Worm (Caenorhabditis elegans) whole organism, L2 larva: Measurements from ENCODE around the gene pole-4.

Source experiments
- lin-11 ChIP-seq: fragments of 150-350 bp; sonication (generic microtip); optimal IDR thresholded peaks from 2 replicates; lab custom pipeline; 2014; ENCODE audit warnings: missing biosample characterization, missing genetic modification characterization, inconsistent platforms, mixed read lengths
- nhr-6 ChIP-seq: fragments of 150-350 bp; optimal IDR thresholded peaks from 2 replicates; lab custom pipeline; 2014; ENCODE audit warnings: missing biosample characterization, missing genetic modification characterization
- skn-1 ChIP-seq: sonication (generic microtip); optimal IDR thresholded peaks from 2 replicates; lab custom pipeline; 2017; ENCODE audit warnings: missing biosample characterization, missing genetic modification characterization
- zag-1 ChIP-seq: fragments of 150-350 bp; optimal IDR thresholded peaks from 2 replicates; lab custom pipeline; 2014; ENCODE audit warnings: missing biosample characterization, missing genetic modification characterization
- ztf-4 ChIP-seq: fragments of 150-350 bp; optimal IDR thresholded peaks from 2 replicates; lab custom pipeline; 2014; ENCODE audit warnings: missing biosample characterization, missing genetic modification characterization

DNA sequence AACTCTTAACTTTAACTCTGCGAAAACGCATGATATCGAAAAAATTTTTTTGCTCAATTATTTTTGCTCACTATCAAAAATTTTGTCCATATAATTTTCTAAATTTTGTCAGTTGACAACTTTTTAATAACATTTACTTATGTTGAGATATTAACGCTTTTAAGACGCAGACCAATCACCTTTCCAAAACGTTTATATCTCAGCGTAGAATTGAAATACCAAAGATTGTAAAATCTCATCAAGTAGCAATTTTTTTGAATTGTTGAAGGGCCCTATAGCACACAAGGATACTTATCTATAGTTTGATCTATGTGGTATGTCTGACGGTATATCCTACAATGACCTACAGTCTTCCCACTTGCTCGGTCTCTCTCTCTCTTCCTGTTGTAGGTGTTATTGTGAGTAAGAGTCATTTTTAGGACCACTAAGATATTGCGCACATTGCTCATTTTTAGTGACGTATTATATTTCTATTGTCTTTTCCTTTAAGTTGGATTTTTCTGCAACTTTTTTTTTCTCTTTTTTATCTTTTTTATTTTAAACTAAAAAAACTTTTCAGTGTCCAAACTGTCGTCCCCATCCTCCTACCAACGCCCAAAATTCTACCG, 49.9 kb downstream of the pole-4 start, which contains the start of gene pde-3:
- TF ChIP-seq zag-1 (tag; lab: Kevin White, UChicago) = no peak
- TF ChIP-seq nhr-6 (tag; lab: Kevin White, UChicago) = no peak
- TF ChIP-seq skn-1 (tag; lab: Kevin White, UChicago) = no peak
- TF ChIP-seq ztf-4 (tag; lab: Kevin White, UChicago) = no peak
- no peak for TF ChIP-seq lin-11 (tag; lab: Kevin White, UChicago)
